Worm (Caenorhabditis elegans): ENCODE results near the gene C34E10.10.
A peak's percentile ranks its signal among the peaks of the same experiment; 100 is the strongest.

The C34E10.10 gene

ce11 chrIII:5228839-5229238 lies 1.2 kb upstream of the C34E10.10 start:
- no peak for TF ChIP-seq hlh-1 (tag; optimal IDR thresholded peaks at IDR 0.05)
- TF ChIP-seq tbx-8 (GFP tag; optimal IDR thresholded peaks at IDR 0.05) = no peak
- TF ChIP-seq ceh-43 (GFP tag; optimal IDR thresholded peaks at IDR 0.05) = no peak
- no peak for TF ChIP-seq ceh-83 (GFP tag; optimal IDR thresholded peaks at IDR 0.05)
- TF ChIP-seq elt-3 (tag; optimal IDR thresholded peaks at IDR 0.05) = no peak
- no peak for TF ChIP-seq snpc-4 (tag; optimal IDR thresholded peaks at IDR 0.05)
- TF ChIP-seq ceh-39 (tag; optimal IDR thresholded peaks at IDR 0.05) = no peak
- TF ChIP-seq nhr-2 (tag; optimal IDR thresholded peaks at IDR 0.05) = no peak
- TF ChIP-seq mep-1 (tag; optimal IDR thresholded peaks at IDR 0.05) = no peak

ce11 chrIII:5225321-5225720 lies 2.4 kb downstream of the C34E10.10 start, which contains the start of gene nex-1:
Gene nex-1, plus strand, starts transcription at chrIII:5225621.
- no peak for TF ChIP-seq zip-8 (tag; optimal IDR thresholded peaks at IDR 0.05)
- no peak for TF ChIP-seq ztf-11 (tag; optimal IDR thresholded peaks at IDR 0.05)
- no peak for TF ChIP-seq cnd-1 (tag; optimal IDR thresholded peaks at IDR 0.05)
- TF ChIP-seq ceh-39 (tag; optimal IDR thresholded peaks at IDR 0.05) = no peak
- no peak for TF ChIP-seq elt-1 (tag; optimal IDR thresholded peaks at IDR 0.05; ENCODE audit: borderline replicate concordance, insufficient read depth)
- TF ChIP-seq ceh-83 (GFP tag; optimal IDR thresholded peaks at IDR 0.05) = no peak
- TF ChIP-seq hlh-1 (tag; optimal IDR thresholded peaks at IDR 0.05) = no peak
- TF ChIP-seq mab-5 (tag; optimal IDR thresholded peaks at IDR 0.05) = no peak
- TF ChIP-seq elt-3 (tag; optimal IDR thresholded peaks at IDR 0.05) = no peak
- TF ChIP-seq unc-39 (tag; optimal IDR thresholded peaks at IDR 0.05) = no peak
- no peak for TF ChIP-seq snpc-4 (tag; optimal IDR thresholded peaks at IDR 0.05)
- TF ChIP-seq ces-1 (GFP tag; optimal IDR thresholded peaks at IDR 0.05) = no peak
- no peak for TF ChIP-seq bed-3 (GFP tag; optimal IDR thresholded peaks at IDR 0.05)
- no peak for TF ChIP-seq unc-120 (tag; optimal IDR thresholded peaks at IDR 0.05; ENCODE audit: poor library complexity, severe bottlenecking)
- no peak for TF ChIP-seq mep-1 (tag; optimal IDR thresholded peaks at IDR 0.05)
- TF ChIP-seq flh-1 (GFP tag; optimal IDR thresholded peaks at IDR 0.05) = no peak
- TF ChIP-seq drap-1 (GFP tag; optimal IDR thresholded peaks at IDR 0.05) = no peak

DNA sequence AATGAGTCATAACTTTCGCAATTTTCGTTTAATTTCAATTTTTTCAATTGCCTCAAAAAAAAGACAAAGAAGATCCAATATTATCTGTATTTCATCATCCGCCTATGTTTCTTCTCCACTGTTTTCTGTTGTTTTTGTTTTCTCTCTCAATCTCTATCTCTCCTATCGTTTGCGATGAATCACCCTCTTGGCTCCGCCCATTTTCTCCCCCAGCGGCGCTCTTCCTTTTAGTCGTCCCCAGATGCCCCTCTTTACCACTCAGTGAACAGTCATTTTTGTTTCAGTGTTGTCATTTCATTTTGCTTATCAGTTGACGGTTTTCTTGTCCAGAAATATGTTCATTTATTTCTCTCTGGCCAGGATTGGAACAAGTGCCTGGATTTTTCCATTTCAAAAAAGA lies 2.8 kb downstream of the C34E10.10 start:
- TF ChIP-seq elt-1 (tag; optimal IDR thresholded peaks at IDR 0.05; ENCODE audit: borderline replicate concordance, insufficient read depth) (no peak), ceh-39 (tag; optimal IDR thresholded peaks at IDR 0.05) (no peak), pha-4 (tag; optimal IDR thresholded peaks at IDR 0.05) (no peak), cnd-1 (tag; optimal IDR thresholded peaks at IDR 0.05) (no peak), drap-1 (GFP tag; optimal IDR thresholded peaks at IDR 0.05) (no peak), unc-120 (tag; optimal IDR thresholded peaks at IDR 0.05; ENCODE audit: poor library complexity, severe bottlenecking) (no peak), snpc-4 (tag; optimal IDR thresholded peaks at IDR 0.05) (no peak), ham-2 (GFP tag; optimal IDR thresholded peaks at IDR 0.05) (no peak), ceh-43 (GFP tag; optimal IDR thresholded peaks at IDR 0.05) (no peak), elt-3 (tag; optimal IDR thresholded peaks at IDR 0.05) (no peak), unc-62 (GFP tag; optimal IDR thresholded peaks at IDR 0.05) (no peak), nhr-237 (tag; optimal IDR thresholded peaks at IDR 0.05) (no peak)

DNA sequence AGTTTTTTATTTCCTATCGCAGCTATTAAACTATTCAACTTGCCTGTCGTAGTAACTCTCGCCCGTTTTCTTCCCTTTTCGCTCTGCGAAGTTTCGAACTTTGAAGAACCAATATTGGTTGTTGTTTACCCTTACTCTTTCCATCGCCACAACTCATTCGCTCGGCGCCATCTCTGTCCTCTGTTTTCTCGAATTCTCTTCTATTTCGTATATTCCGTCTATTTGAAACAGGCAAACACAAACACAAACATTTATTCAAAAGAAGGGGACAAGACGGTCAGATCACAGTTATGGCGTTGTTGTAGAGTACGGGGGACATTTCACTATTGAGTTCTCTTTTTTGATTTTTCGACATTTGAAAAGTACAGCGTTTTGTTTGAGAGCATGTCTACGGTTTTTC lies 4.9 kb downstream of the C34E10.10 start:
- TF ChIP-seq nhr-28 (tag; optimal IDR thresholded peaks at IDR 0.05) = no peak
- peak; percentile 8 for TF ChIP-seq pha-4 (tag; optimal IDR thresholded peaks at IDR 0.05)

- TF ChIP-seq nhr-76 (tag; optimal IDR thresholded peaks at IDR 0.05) = no peak
- TF ChIP-seq ceh-39 (tag; optimal IDR thresholded peaks at IDR 0.05) = no peak
- TF ChIP-seq unc-120 (tag; optimal IDR thresholded peaks at IDR 0.05; ENCODE audit: poor library complexity, severe bottlenecking) = no peak
- no peak for TF ChIP-seq elt-1 (tag; optimal IDR thresholded peaks at IDR 0.05; ENCODE audit: borderline replicate concordance, insufficient read depth)
- TF ChIP-seq nhr-2 (tag; optimal IDR thresholded peaks at IDR 0.05) = no peak
- no peak for TF ChIP-seq flh-1 (GFP tag; optimal IDR thresholded peaks at IDR 0.05)
- no peak for TF ChIP-seq hlh-1 (tag; optimal IDR thresholded peaks at IDR 0.05)
- TF ChIP-seq nhr-237 (tag; optimal IDR thresholded peaks at IDR 0.05) = no peak
- TF ChIP-seq ceh-83 (GFP tag; optimal IDR thresholded peaks at IDR 0.05) = no peak
- TF ChIP-seq mep-1 (tag; optimal IDR thresholded peaks at IDR 0.05) = no peak
- no peak for TF ChIP-seq unc-62 (GFP tag; optimal IDR thresholded peaks at IDR 0.05)
- TF ChIP-seq zip-8 (tag; optimal IDR thresholded peaks at IDR 0.05) = no peak
These were observed 5.9 kb downstream of the C34E10.10 start for ce11 chrIII:5221820-5222219.

DNA sequence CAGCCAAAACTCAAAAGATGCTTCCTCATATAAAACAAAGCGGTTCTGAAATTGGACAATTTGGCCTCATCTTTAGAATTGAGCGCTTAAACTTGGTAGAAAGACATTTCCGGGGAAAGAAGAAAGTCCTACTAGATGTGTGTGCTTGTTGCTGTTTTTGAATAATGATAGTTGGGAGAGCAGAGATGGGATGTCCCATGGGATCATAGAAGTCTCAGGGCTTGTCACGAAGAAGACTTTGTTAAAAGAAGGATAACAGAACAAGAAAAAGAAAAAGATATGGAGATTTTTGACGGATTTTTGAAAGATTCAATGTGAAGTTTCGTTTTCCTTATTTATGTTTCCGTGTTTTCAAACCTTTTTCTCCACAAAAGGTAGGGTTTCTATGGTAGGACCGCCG lies 9.0 kb downstream of the C34E10.10 start, which contains the start of gene ZC155.2:
ZC155.2 (plus strand) TSS at position 301 of the 400 bp plus-strand sequence.
- TF ChIP-seq bed-3 (GFP tag; optimal IDR thresholded peaks at IDR 0.05) = no peak
- no peak for TF ChIP-seq ces-1 (GFP tag; optimal IDR thresholded peaks at IDR 0.05)
- TF ChIP-seq ceh-43 (GFP tag; optimal IDR thresholded peaks at IDR 0.05) = no peak
- TF ChIP-seq lin-13 (tag; optimal IDR thresholded peaks at IDR 0.05) = no peak
- no peak for TF ChIP-seq blmp-1 (tag; optimal IDR thresholded peaks at IDR 0.05)
- no peak for TF ChIP-seq tbx-8 (GFP tag; optimal IDR thresholded peaks at IDR 0.05)
- TF ChIP-seq pha-4 (tag; optimal IDR thresholded peaks at IDR 0.05) = no peak

Data from whole organism, mixed stage, embryonic.